1 fruit fly cellular context compared by ENCODE assay signal in the genomic region with DNA sequence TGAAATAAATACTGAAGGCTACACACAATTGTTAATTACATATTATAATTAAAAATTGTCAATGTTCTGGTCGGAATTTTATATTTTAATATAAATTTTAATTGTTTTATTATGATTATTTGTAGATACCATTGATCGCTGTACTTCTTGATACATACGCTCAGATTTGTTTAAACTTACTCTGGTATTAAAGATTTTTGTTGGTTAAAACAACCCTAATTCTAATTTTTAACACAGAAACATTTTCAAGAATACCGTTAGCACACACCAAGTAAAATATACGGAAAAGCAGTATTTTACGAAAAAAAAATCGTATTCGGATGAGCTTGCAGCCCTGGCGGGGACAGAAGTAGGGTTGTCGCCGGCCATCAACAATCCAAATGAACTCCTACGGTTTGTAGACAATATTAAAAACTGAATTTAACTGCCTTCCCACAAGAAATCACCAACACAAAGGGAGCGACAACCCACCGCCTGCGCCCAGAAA.
A peak's percentile ranks its signal among the peaks of the same experiment; 100 is the strongest.
TF ChIP-seq lines count a peak whose summit lies in the region.

A gene (minus strand): TSS at position 223 of the 487 bp plus-strand sequence.
A gene (plus strand): TSS at position 348 of the 487 bp plus-strand sequence.
A gene (plus strand): TSS at position 348 of the 487 bp plus-strand sequence.

TF ChIP-seq in whole organism, embryonic, 481 proteins besides CTCF, POLR2A, EP300 and RAD21 (continued from another document and continues in another):
- TF ChIP-seq CG11695 (GFP tag; IDR thresholded peaks at IDR 0.05; lab: Robert Waterston, UW) (peak; percentile 81), CG9817 (tag; optimal IDR thresholded peaks at IDR 0.05; lab: Kevin White, UChicago) (peak; percentile 87), Bteb2 (GFP tag; optimal IDR thresholded peaks at IDR 0.05; lab: Kevin White, UChicago) (no peak), Six4 (GFP tag; optimal IDR thresholded peaks at IDR 0.05; lab: Kevin White, UChicago) (peak; percentile 47), croc (GFP tag; conservative IDR thresholded peaks at IDR 0.05; lab: Robert Waterston, UW) (peak; percentile 57), Sry-δ (GFP tag; optimal IDR thresholded peaks at IDR 0.05; lab: Kevin White, UChicago) (no peak), Jarid2 (GFP tag; optimal IDR thresholded peaks at IDR 0.05; lab: Kevin White, UChicago) (no peak), CG6765 (GFP tag; optimal IDR thresholded peaks at IDR 0.05; lab: Kevin White, UChicago) (peak; percentile 28), sug (tag; optimal IDR thresholded peaks at IDR 0.05; lab: Kevin White, UChicago) (peak; percentile 75), cwo (GFP tag; optimal IDR thresholded peaks at IDR 0.05; lab: Kevin White, UChicago) (no peak), CG43689 (GFP tag; IDR thresholded peaks at IDR 0.05; lab: Robert Waterston, UW) (peak; percentile 31; the same call in 1 of the 2 replicates), CG14014 (GFP tag; IDR thresholded peaks at IDR 0.05; lab: Robert Waterston, UW) (no peak; the same call in none of the 2 replicates), Oaz (GFP tag; IDR thresholded peaks at IDR 0.05; lab: Robert Waterston, UW) (no peak), CG6791 (GFP tag; IDR thresholded peaks at IDR 0.05; lab: Robert Waterston, UW; ENCODE audit: partially characterized antibody) (no peak), CG33557 (GFP tag; optimal IDR thresholded peaks at IDR 0.05; lab: Kevin White, UChicago) (peak; percentile 52), wor (GFP tag; IDR thresholded peaks at IDR 0.05; lab: Robert Waterston, UW) (peak; percentile 76), abd-A (tag; optimal IDR thresholded peaks at IDR 0.05; lab: Kevin White, UChicago) (no peak), lbe (GFP tag; optimal IDR thresholded peaks at IDR 0.05; lab: Kevin White, UChicago) (peak; percentile 18), inv (GFP tag; IDR thresholded peaks at IDR 0.05; lab: Robert Waterston, UW; ENCODE audit: partially characterized antibody) (no peak), lov (optimal IDR thresholded peaks at IDR 0.05; lab: Kevin White, UChicago) (no peak), lov (GFP tag; IDR thresholded peaks at IDR 0.05; lab: Robert Waterston, UW) (0 out of 3 replicates have a peak, but pooled peaks have one; percentile 60), Scr (GFP tag; IDR thresholded peaks at IDR 0.05; lab: Robert Waterston, UW; ENCODE audit: partially characterized antibody) (0 out of 2 replicates have a peak, but pooled peaks have one; percentile 28), Mrtf (GFP tag; IDR thresholded peaks at IDR 0.05; lab: Robert Waterston, UW) (peak; percentile 70; the same call in 2 of the 3 replicates), Gsc (GFP tag; IDR thresholded peaks at IDR 0.05; lab: Robert Waterston, UW) (no peak), CG2120 (GFP tag; optimal IDR thresholded peaks at IDR 0.05; lab: Kevin White, UChicago) (peak; percentile 71), CG4617 (GFP tag; optimal IDR thresholded peaks at IDR 0.05; lab: Kevin White, UChicago; ENCODE audit: borderline replicate concordance) (peak; percentile 46), MTF-1 (GFP tag; optimal IDR thresholded peaks at IDR 0.05; lab: Kevin White, UChicago; ENCODE audit: borderline replicate concordance) (no peak), Ada2b (GFP tag; IDR thresholded peaks at IDR 0.05; lab: Robert Waterston, UW) (peak; percentile 69), CG34224 (GFP tag; IDR thresholded peaks at IDR 0.05; lab: Robert Waterston, UW; ENCODE audit: partially characterized antibody) (no peak), Fer2 (tag; optimal IDR thresholded peaks at IDR 0.05; lab: Kevin White, UChicago) (peak; percentile 63), Nf-YC (tag; optimal IDR thresholded peaks at IDR 0.05; lab: Kevin White, UChicago) (peak; percentile 74), CG8388 (GFP tag; optimal IDR thresholded peaks at IDR 0.05; lab: Kevin White, UChicago) (peak; percentile 71), CG14965 (GFP tag; optimal IDR thresholded peaks at IDR 0.05; lab: Kevin White, UChicago; ENCODE audit: borderline replicate concordance) (no peak), CG34376 (GFP tag; optimal IDR thresholded peaks at IDR 0.05; lab: Kevin White, UChicago) (no peak), CG9797 (GFP tag; optimal IDR thresholded peaks at IDR 0.05; lab: Kevin White, UChicago) (peak; percentile 59), CG3163 (GFP tag; optimal IDR thresholded peaks at IDR 0.05; lab: Kevin White, UChicago) (no peak), cad (GFP tag; optimal IDR thresholded peaks at IDR 0.05; lab: Kevin White, UChicago) (no peak), C15 (GFP tag; IDR thresholded peaks at IDR 0.05; lab: Robert Waterston, UW) (no peak), toy (GFP tag; IDR thresholded peaks at IDR 0.05; lab: Robert Waterston, UW) (no peak), TFAM (GFP tag; optimal IDR thresholded peaks at IDR 0.05; lab: Kevin White, UChicago) (no peak), lab (GFP tag; optimal IDR thresholded peaks at IDR 0.05; lab: Kevin White, UChicago) (peak; percentile 77), slou (GFP tag; optimal IDR thresholded peaks at IDR 0.05; lab: Kevin White, UChicago) (peak; percentile 41), CG17359 (tag; optimal IDR thresholded peaks at IDR 0.05; lab: Kevin White, UChicago) (peak; percentile 80), fru (optimal IDR thresholded peaks at IDR 0.05; lab: Kevin White, UChicago) (no peak), CG3065 (GFP tag; optimal IDR thresholded peaks at IDR 0.05; lab: Kevin White, UChicago) (peak; percentile 22), zen2 (GFP tag; IDR thresholded peaks at IDR 0.05; lab: Robert Waterston, UW; ENCODE audit: partially characterized antibody) (no peak), dati (GFP tag; IDR thresholded peaks at IDR 0.05; lab: Robert Waterston, UW) (0 out of 2 replicates have a peak, but pooled peaks have one; percentile 21), Lpt (GFP tag; optimal IDR thresholded peaks at IDR 0.05; lab: Kevin White, UChicago) (no peak), ham (GFP tag; IDR thresholded peaks at IDR 0.05; lab: Robert Waterston, UW) (no peak), CG10543 (GFP tag; optimal IDR thresholded peaks at IDR 0.05; lab: Kevin White, UChicago) (peak; percentile 80), CG7372 (GFP tag; IDR thresholded peaks at IDR 0.05; lab: Robert Waterston, UW) (peak; percentile 75), CG11456 (GFP tag; IDR thresholded peaks at IDR 0.05; lab: Robert Waterston, UW) (no peak; the same call in 2 of the 3 replicates), HHEX (GFP tag; optimal IDR thresholded peaks at IDR 0.05; lab: Kevin White, UChicago) (peak; percentile 59), CG14710 (tag; optimal IDR thresholded peaks at IDR 0.05; lab: Kevin White, UChicago) (peak; percentile 87), Dad (GFP tag; optimal IDR thresholded peaks at IDR 0.05; lab: Kevin White, UChicago) (no peak), ERR (GFP tag; optimal IDR thresholded peaks at IDR 0.05; lab: Kevin White, UChicago) (no peak), sisA (GFP tag; IDR thresholded peaks at IDR 0.05; lab: Robert Waterston, UW) (peak; percentile 68), CG10267 (tag; optimal IDR thresholded peaks at IDR 0.05; lab: Kevin White, UChicago) (peak; percentile 80), CG13894 (tag; optimal IDR thresholded peaks at IDR 0.05; lab: Kevin White, UChicago) (peak; percentile 47), gce (GFP tag; IDR thresholded peaks at IDR 0.05; lab: Robert Waterston, UW) (no peak), CG5245 (GFP tag; optimal IDR thresholded peaks at IDR 0.05; lab: Kevin White, UChicago) (peak; percentile 9), ssp (GFP tag; IDR thresholded peaks at IDR 0.05; lab: Robert Waterston, UW) (peak; percentile 92), eyg (GFP tag; optimal IDR thresholded peaks at IDR 0.05; lab: Kevin White, UChicago) (no peak), CG14860 (GFP tag; IDR thresholded peaks at IDR 0.05; lab: Robert Waterston, UW; ENCODE audit: partially characterized antibody) (no peak), gfzf (GFP tag; optimal IDR thresholded peaks at IDR 0.05; lab: Kevin White, UChicago) (peak; percentile 55), Blimp-1 (GFP tag; optimal IDR thresholded peaks at IDR 0.05; lab: Kevin White, UChicago) (peak; percentile 71), h (optimal IDR thresholded peaks at IDR 0.05; lab: Kevin White, UChicago) (no peak), CG18262 (tag; optimal IDR thresholded peaks at IDR 0.05; lab: Kevin White, UChicago) (peak; percentile 86), chif (GFP tag; optimal IDR thresholded peaks at IDR 0.05; lab: Kevin White, UChicago) (no peak), onecut (GFP tag; IDR thresholded peaks at IDR 0.05; lab: Robert Waterston, UW) (peak; percentile 4; the same call in 1 of the 2 replicates), tgo (GFP tag; IDR thresholded peaks at IDR 0.05; lab: Robert Waterston, UW) (peak; percentile 82), D19A (tag; optimal IDR thresholded peaks at IDR 0.05; lab: Kevin White, UChicago) (peak; percentile 73), CG17328 (GFP tag; IDR thresholded peaks at IDR 0.05; lab: Robert Waterston, UW) (peak; percentile 49; the same call in 1 of the 2 replicates), disco-r (GFP tag; optimal IDR thresholded peaks at IDR 0.05; lab: Kevin White, UChicago) (no peak), pum (GFP tag; optimal IDR thresholded peaks at IDR 0.05; lab: Kevin White, UChicago) (peak; percentile 31), sc (optimal IDR thresholded peaks at IDR 0.05; lab: Kevin White, UChicago) (no peak), sc (GFP tag; optimal IDR thresholded peaks at IDR 0.05; lab: Kevin White, UChicago) (peak; percentile 65), oc (tag; optimal IDR thresholded peaks at IDR 0.05; lab: Kevin White, UChicago) (peak; percentile 75), CG42726 (GFP tag; IDR thresholded peaks at IDR 0.05; lab: Robert Waterston, UW; ENCODE audit: partially characterized antibody) (no peak), hth (optimal IDR thresholded peaks at IDR 0.05; lab: Kevin White, UChicago) (no peak), BEAF-32 (GFP tag; optimal IDR thresholded peaks at IDR 0.05; lab: Kevin White, UChicago) (peak; percentile 45), Nf-YB (GFP tag; optimal IDR thresholded peaks at IDR 0.05; lab: Kevin White, UChicago) (peak; percentile 47), cg (GFP tag; optimal IDR thresholded peaks at IDR 0.05; lab: Kevin White, UChicago) (no peak), HLHmδ (GFP tag; optimal IDR thresholded peaks at IDR 0.05; lab: Kevin White, UChicago) (no peak), schlank (tag; optimal IDR thresholded peaks at IDR 0.05; lab: Kevin White, UChicago) (peak; percentile 19), CG2875 (GFP tag; optimal IDR thresholded peaks at IDR 0.05; lab: Kevin White, UChicago) (no peak), gcm (GFP tag; optimal IDR thresholded peaks at IDR 0.05; lab: Kevin White, UChicago) (peak; percentile 68), CG17385 (GFP tag; optimal IDR thresholded peaks at IDR 0.05; lab: Kevin White, UChicago) (peak; percentile 64), aop (GFP tag; IDR thresholded peaks at IDR 0.05; lab: Robert Waterston, UW) (no peak), CG18476 (GFP tag; optimal IDR thresholded peaks at IDR 0.05; lab: Kevin White, UChicago) (no peak), CG4730 (GFP tag; IDR thresholded peaks at IDR 0.05; lab: Robert Waterston, UW) (peak; percentile 58), CG30020 (tag; optimal IDR thresholded peaks at IDR 0.05; lab: Kevin White, UChicago) (peak; percentile 96), H15 (GFP tag; IDR thresholded peaks at IDR 0.05; lab: Robert Waterston, UW) (peak; percentile 52; the same call in 1 of the 3 replicates), stwl (tag; optimal IDR thresholded peaks at IDR 0.05; lab: Kevin White, UChicago) (peak; percentile 56), pnt (GFP tag; optimal IDR thresholded peaks at IDR 0.05; lab: Kevin White, UChicago) (peak; percentile 72), tll (GFP tag; optimal IDR thresholded peaks at IDR 0.05; lab: Kevin White, UChicago) (no peak), CG4424 (GFP tag; optimal IDR thresholded peaks at IDR 0.05; lab: Kevin White, UChicago) (peak; percentile 75), CG10431 (GFP tag; optimal IDR thresholded peaks at IDR 0.05; lab: Kevin White, UChicago) (peak; percentile 33), CG10565 (GFP tag; optimal IDR thresholded peaks at IDR 0.05; lab: Kevin White, UChicago) (no peak), HLH4C (GFP tag; IDR thresholded peaks at IDR 0.05; lab: Robert Waterston, UW; ENCODE audit: partially characterized antibody) (no peak), E2f1 (GFP tag; IDR thresholded peaks at IDR 0.05; lab: Robert Waterston, UW) (peak; percentile 68), crp (GFP tag; optimal IDR thresholded peaks at IDR 0.05; lab: Kevin White, UChicago) (peak in 1 of 2 experiments; percentile 11), CG11398 (GFP tag; optimal IDR thresholded peaks at IDR 0.05; lab: Kevin White, UChicago) (no peak), Doc2 (GFP tag; IDR thresholded peaks at IDR 0.05; lab: Robert Waterston, UW) (no peak), slbo (GFP tag; IDR thresholded peaks at IDR 0.05; lab: Robert Waterston, UW) (peak; percentile 78), insv (GFP tag; optimal IDR thresholded peaks at IDR 0.05; lab: Kevin White, UChicago) (peak in 1 of 2 experiments; percentile 14), al (GFP tag; IDR thresholded peaks at IDR 0.05; lab: Robert Waterston, UW) (peak; percentile 72), CG8765 (GFP tag; IDR thresholded peaks at IDR 0.05; lab: Robert Waterston, UW) (0 out of 2 replicates have a peak, but pooled peaks have one; percentile 58), Atf-2 (GFP tag; optimal IDR thresholded peaks at IDR 0.05; lab: Kevin White, UChicago) (no peak), kni (GFP tag; optimal IDR thresholded peaks at IDR 0.05; lab: Kevin White, UChicago) (no peak), knrl (GFP tag; IDR thresholded peaks at IDR 0.05; lab: Robert Waterston, UW; ENCODE audit: partially characterized antibody) (no peak), HLH3B (GFP tag; IDR thresholded peaks at IDR 0.05; lab: Robert Waterston, UW) (peak; percentile 65; the same call in 1 of the 2 replicates), otp (GFP tag; IDR thresholded peaks at IDR 0.05; lab: Robert Waterston, UW) (no peak), Hr3 (GFP tag; optimal IDR thresholded peaks at IDR 0.05; lab: Kevin White, UChicago) (peak; percentile 82), CG5953 (GFP tag; IDR thresholded peaks at IDR 0.05; lab: Robert Waterston, UW) (no peak), btn (GFP tag; optimal IDR thresholded peaks at IDR 0.05; lab: Kevin White, UChicago) (no peak), CG4820 (GFP tag; optimal IDR thresholded peaks at IDR 0.05; lab: Kevin White, UChicago) (peak; percentile 74), kay (GFP tag; optimal IDR thresholded peaks at IDR 0.05; lab: Kevin White, UChicago) (peak; percentile 14), Antp (GFP tag; optimal IDR thresholded peaks at IDR 0.05; lab: Kevin White, UChicago) (peak; percentile 34), D19B (GFP tag; optimal IDR thresholded peaks at IDR 0.05; lab: Kevin White, UChicago) (peak; percentile 65), CG9932 (GFP tag; IDR thresholded peaks at IDR 0.05; lab: Robert Waterston, UW) (peak; percentile 82), Xbp1 (GFP tag; optimal IDR thresholded peaks at IDR 0.05; lab: Kevin White, UChicago) (peak; percentile 82), dysf (GFP tag; IDR thresholded peaks at IDR 0.05; lab: Robert Waterston, UW) (peak; percentile 83)
